Worm (Caenorhabditis elegans): ENCODE data around the gene C17G10.6.

C17G10.6 gene

DNA sequence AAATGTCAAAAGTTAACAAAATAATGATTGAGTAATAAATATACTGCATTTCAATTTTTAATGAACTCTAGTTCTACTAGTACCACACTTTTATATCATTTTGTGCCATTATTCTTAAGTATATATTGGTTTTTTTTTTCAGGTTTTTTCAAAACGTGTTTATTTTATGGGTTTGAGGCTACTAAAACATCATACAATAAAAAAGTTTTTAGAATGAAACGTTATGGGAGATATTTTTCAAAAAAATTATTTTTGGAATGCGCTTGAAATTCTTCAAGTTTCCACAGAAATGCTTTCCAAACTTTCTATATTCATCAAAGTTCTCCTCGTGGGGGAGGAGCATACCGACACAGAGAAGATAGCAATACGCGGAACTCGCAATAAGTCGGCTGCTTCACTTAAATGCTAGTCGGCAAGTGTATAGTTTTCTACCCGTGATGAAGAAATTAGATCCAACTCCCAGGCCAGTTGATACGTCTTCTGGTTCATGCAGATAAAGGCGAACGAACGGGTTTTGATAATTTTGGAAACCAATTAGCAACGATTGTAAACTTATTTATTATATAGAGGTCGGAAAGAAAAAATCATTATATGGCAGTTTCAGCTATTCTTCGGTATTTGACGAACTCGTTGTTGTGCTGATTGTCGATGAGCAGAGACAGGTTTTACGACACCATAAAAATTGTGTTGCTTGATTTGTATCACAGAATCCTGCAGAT lies 3.6 kb downstream of the C17G10.6 start, which contains the start of gene C17G10.10 (continued):
- TF ChIP-seq snpc-4 (tag; optimal IDR thresholded peaks at IDR 0.05) (peak; percentile 99), nhr-20 (tag; optimal IDR thresholded peaks at IDR 0.05) (peak; percentile 95), fkh-10 (GFP tag; optimal IDR thresholded peaks at IDR 0.05) (no peak), tbx-2 (tag; optimal IDR thresholded peaks at IDR 0.05) (peak; percentile 73), hpl-2 (GFP tag; optimal IDR thresholded peaks at IDR 0.05) (peak; percentile 57), nhr-77 (tag; optimal IDR thresholded peaks at IDR 0.05) (peak; percentile 52), mep-1 (tag; optimal IDR thresholded peaks at IDR 0.05) (peak; percentile 60), C04F5.9 (tag; optimal IDR thresholded peaks at IDR 0.05) (peak; percentile 30), ztf-4 (tag; optimal IDR thresholded peaks at IDR 0.05) (peak; percentile 73), ceh-82 (tag; optimal IDR thresholded peaks at IDR 0.05) (peak; percentile 62 to 76 (median 67)), rnt-1 (tag; optimal IDR thresholded peaks at IDR 0.05) (peak; percentile 92), unc-62 (GFP tag; optimal IDR thresholded peaks at IDR 0.05) (no peak), sup-37 (GFP tag; optimal IDR thresholded peaks at IDR 0.05) (peak; percentile 75), snu-23 (GFP tag; optimal IDR thresholded peaks at IDR 0.05) (peak; percentile 86), unc-98 (GFP tag; IDR thresholded peaks at IDR 0.05) (no peak), efl-1 (optimal IDR thresholded peaks at IDR 0.05) (peak; percentile 50 to 73), efl-1 (GFP tag; optimal IDR thresholded peaks at IDR 0.05 in 1 of 2) (peak; percentile 49 to 96), nhr-19 (GFP tag; conservative IDR thresholded peaks at IDR 0.05) (peak; percentile 88), sptf-1 (tag; optimal IDR thresholded peaks at IDR 0.05) (no peak), ceh-8 (GFP tag; optimal IDR thresholded peaks at IDR 0.05) (no peak), nhr-12 (tag; optimal IDR thresholded peaks at IDR 0.05) (no peak), lsy-2 (tag; optimal IDR thresholded peaks at IDR 0.05) (peak; percentile 54 to 70), nhr-237 (tag; optimal IDR thresholded peaks at IDR 0.05) (no peak), hlh-4 (tag; optimal IDR thresholded peaks at IDR 0.05) (no peak), isw-1 (GFP tag; IDR thresholded peaks at IDR 0.05) (no peak; the same call in 1 of the 2 replicates), irx-1 (tag; optimal IDR thresholded peaks at IDR 0.05) (peak; percentile 63), efl-3 (GFP tag; optimal IDR thresholded peaks at IDR 0.05) (peak; percentile 4), ama-1 (optimal IDR thresholded peaks at IDR 0.05) (peak; percentile 95), elt-3 (tag; optimal IDR thresholded peaks at IDR 0.05) (peak in 5 of 6 experiments; percentile 3 to 79 (median 48)), aha-1 (tag; optimal IDR thresholded peaks at IDR 0.05) (no peak)

DNA sequence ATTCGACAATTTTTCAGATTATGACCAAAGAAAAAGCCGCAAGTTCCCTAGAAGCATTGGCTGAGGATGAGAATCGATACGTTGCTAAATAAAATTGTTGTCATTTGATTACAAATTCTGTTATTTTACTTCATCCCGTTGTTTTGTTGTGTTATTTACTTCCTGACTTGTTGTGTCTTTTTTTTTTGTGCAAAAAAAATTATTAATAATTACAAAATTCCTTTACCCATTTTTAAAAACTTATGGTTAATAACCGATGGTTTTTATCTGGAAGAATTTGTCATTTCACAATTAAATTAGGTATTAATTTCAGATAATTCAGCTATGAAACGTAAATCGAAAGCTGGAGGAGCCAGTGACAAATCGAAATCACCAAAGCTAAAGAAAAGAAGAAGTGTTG lies 6.8 kb downstream of the C17G10.6 start, which contains the start of gene C17G10.1:
TSS of gene C17G10.1 (plus strand) at position 301 of the 400 bp plus-strand sequence.
- no peak for TF ChIP-seq nhr-12 (tag; optimal IDR thresholded peaks at IDR 0.05)

DNA sequence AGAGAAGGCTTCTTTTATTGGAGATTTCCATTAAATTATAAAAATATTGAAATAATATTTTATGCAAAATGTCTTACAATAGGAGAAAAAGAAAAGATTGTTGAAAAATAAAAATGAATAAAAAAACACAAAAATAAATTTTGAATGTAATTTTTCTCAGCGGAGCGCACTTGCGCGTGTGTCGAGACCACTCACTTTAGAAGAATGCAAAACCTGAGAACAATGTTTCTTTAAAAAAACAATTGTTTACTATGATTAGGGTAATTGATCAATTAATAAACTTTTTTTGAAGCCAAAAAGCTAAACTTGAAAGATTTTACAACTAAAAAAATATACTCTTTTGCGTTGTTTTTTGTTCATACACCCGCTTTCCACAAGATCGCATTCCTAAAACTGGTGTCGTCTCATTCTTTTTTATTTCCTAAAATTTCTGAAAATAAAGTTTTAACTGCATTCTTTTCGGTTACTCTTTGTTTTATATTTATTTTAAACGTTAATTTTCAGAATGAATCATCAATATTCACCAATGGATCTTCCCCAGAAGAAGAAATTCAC lies 8.8 kb downstream of the C17G10.6 start, which contains the start of gene ttc-4:
TSS of gene ttc-4 (plus strand) at position 505 of the 555 bp plus-strand sequence.
- TF ChIP-seq lin-15B (tag; optimal IDR thresholded peaks at IDR 0.05) (peak; percentile 48), Y116A8C.19 (tag; optimal IDR thresholded peaks at IDR 0.05; ENCODE audit: borderline replicate concordance) (no peak), blmp-1 (tag; optimal IDR thresholded peaks at IDR 0.05) (peak; percentile 28), C16A3.4 (tag; optimal IDR thresholded peaks at IDR 0.05) (peak; percentile 76), skn-1 (tag; optimal IDR thresholded peaks at IDR 0.05) (peak; percentile 48), nhr-71 (tag; optimal IDR thresholded peaks at IDR 0.05) (peak; percentile 61), nhr-84 (tag; optimal IDR thresholded peaks at IDR 0.05) (no peak), unc-130 (tag; optimal IDR thresholded peaks at IDR 0.05) (peak; percentile 40), ztf-4 (tag; optimal IDR thresholded peaks at IDR 0.05) (no peak), tlp-1 (tag; optimal IDR thresholded peaks at IDR 0.05) (no peak), rnt-1 (tag; optimal IDR thresholded peaks at IDR 0.05) (peak; percentile 19), grh-1 (GFP tag; IDR thresholded peaks at IDR 0.05) (no peak), lir-3 (tag; optimal IDR thresholded peaks at IDR 0.05; ENCODE audit: poor library complexity) (peak; percentile 63), pqm-1 (tag; optimal IDR thresholded peaks at IDR 0.05) (no peak), nhr-20 (tag; optimal IDR thresholded peaks at IDR 0.05) (peak; percentile 43), mep-1 (tag; optimal IDR thresholded peaks at IDR 0.05) (peak; percentile 36), efl-3 (GFP tag; optimal IDR thresholded peaks at IDR 0.05) (no peak), snu-23 (GFP tag; optimal IDR thresholded peaks at IDR 0.05) (peak; percentile 49), elt-2 (tag; optimal IDR thresholded peaks at IDR 0.05) (peak; percentile 8), hpl-2 (GFP tag; optimal IDR thresholded peaks at IDR 0.05) (no peak), unc-86 (tag; optimal IDR thresholded peaks at IDR 0.05) (no peak), elt-3 (tag; optimal IDR thresholded peaks at IDR 0.05) (peak in 1 of 6 experiments; percentile 21), lsy-2 (tag; optimal IDR thresholded peaks at IDR 0.05) (peak; percentile 5 to 82), isw-1 (GFP tag; IDR thresholded peaks at IDR 0.05) (peak; percentile 28; the same call in 1 of the 2 replicates), lin-35 (GFP tag; optimal IDR thresholded peaks at IDR 0.05) (peak; percentile 41 to 73), irx-1 (tag; optimal IDR thresholded peaks at IDR 0.05) (peak; percentile 17), egl-13 (tag; optimal IDR thresholded peaks at IDR 0.05) (no peak), nhr-85 (tag) (peak; percentile 69), lin-14 (GFP tag; optimal IDR thresholded peaks at IDR 0.05) (peak; percentile 51)
